Fruit fly (Drosophila melanogaster) whole organism, embryonic: ENCODE results near the gene CG5861.

Experiments used
- Adf1 ChIP-seq: fragments of 200-800 bp; sonication (Bioruptor generic); IDR thresholded peaks from 2 replicates; pipeline ENCODE4 v1.3.6; 2022; ENCODE audit warnings: missing biosample characterization, missing genetic modification characterization
- BEAF-32 ChIP-seq: fragments of 200-800 bp; sonication (Bioruptor generic); optimal IDR thresholded peaks from 3 replicates; lab custom pipeline; 2017; ENCODE audit warnings: missing biosample characterization, missing genetic modification characterization, mild to moderate bottlenecking, moderate library complexity, missing genetic modification reagents
- CG13894 ChIP-seq: fragments of 200-800 bp; sonication (Bioruptor generic); optimal IDR thresholded peaks from 3 replicates; lab custom pipeline; 2018; ENCODE audit warnings: missing biosample characterization, mild to moderate bottlenecking, missing genetic modification characterization, moderate library complexity
- CG14014 ChIP-seq: fragments of 200-800 bp; sonication (Bioruptor generic); IDR thresholded peaks from 2 replicates; pipeline ENCODE4 v1.3.6; 2022; ENCODE audit warnings: missing biosample characterization, missing genetic modification characterization
- CG15479 ChIP-seq: fragments of 200-800 bp; sonication (Bioruptor generic); optimal IDR thresholded peaks from 3 replicates; lab custom pipeline; 2019; ENCODE audit warnings: missing biosample characterization, mild to moderate bottlenecking, missing genetic modification characterization, moderate library complexity
- CG1603 ChIP-seq: fragments of 200-800 bp; sonication (Bioruptor generic); optimal IDR thresholded peaks from 2 replicates; lab custom pipeline; 2019; ENCODE audit warnings: missing biosample characterization, mild to moderate bottlenecking, missing genetic modification characterization, moderate library complexity
- CG16863 ChIP-seq: fragments of 200-800 bp; sonication (Bioruptor generic); optimal IDR thresholded peaks from 3 replicates; lab custom pipeline; 2016; ENCODE audit warnings: missing biosample characterization, missing genetic modification characterization
- CG17328 ChIP-seq: fragments of 200-800 bp; sonication (Bioruptor generic); IDR thresholded peaks from 2 replicates; pipeline ENCODE4 v1.3.6; 2022; ENCODE audit warnings: missing biosample characterization, missing genetic modification characterization
- CG17829 ChIP-seq: fragments of 200-800 bp; optimal IDR thresholded peaks from 2 replicates; lab custom pipeline; 2019; ENCODE audit warnings: missing biosample characterization, mild to moderate bottlenecking, missing genetic modification characterization, moderate library complexity
- CG2678 ChIP-seq: fragments of 200-800 bp; sonication (Bioruptor generic); optimal IDR thresholded peaks from 3 replicates; lab custom pipeline; 2019; ENCODE audit warnings: missing biosample characterization, mild to moderate bottlenecking, missing genetic modification characterization, moderate library complexity
- CG30020 ChIP-seq: fragments of 200-800 bp; optimal IDR thresholded peaks from 2 replicates; lab custom pipeline; 2019; ENCODE audit warnings: missing biosample characterization, mild to moderate bottlenecking, missing genetic modification characterization, moderate library complexity
- CG31224 ChIP-seq: fragments of 200-800 bp; sonication (Bioruptor generic); IDR thresholded peaks from 2 replicates; pipeline ENCODE4 v1.3.6; 2022; ENCODE audit warnings: missing biosample characterization, missing genetic modification characterization
- CG4282 ChIP-seq: fragments of 200-800 bp; sonication (Bioruptor generic); optimal IDR thresholded peaks from 2 replicates; lab custom pipeline; 2016; ENCODE audit warnings: missing biosample characterization, missing genetic modification characterization
- CG5953 ChIP-seq: fragments of 200-800 bp; sonication (Bioruptor generic); IDR thresholded peaks from 2 replicates; pipeline ENCODE4 v1.3.6; 2022; ENCODE audit warnings: missing biosample characterization, missing genetic modification characterization
- CG7928 ChIP-seq: fragments of 200-800 bp; sonication (Bioruptor generic); optimal IDR thresholded peaks from 2 replicates; lab custom pipeline; 2017; ENCODE audit warnings: missing biosample characterization, mild to moderate bottlenecking, missing genetic modification characterization
- CG8089 ChIP-seq: fragments of 200-800 bp; sonication (Bioruptor generic); optimal IDR thresholded peaks from 3 replicates; lab custom pipeline; 2016; ENCODE audit warnings: missing biosample characterization, missing genetic modification characterization
- CG8281 ChIP-seq: fragments of 200-800 bp; sonication (Bioruptor generic); optimal IDR thresholded peaks from 2 replicates; lab custom pipeline; 2018; ENCODE audit warnings: missing biosample characterization, mild to moderate bottlenecking, missing genetic modification characterization, moderate library complexity
- CG8944 ChIP-seq: fragments of 200-800 bp; sonication (Bioruptor generic); optimal IDR thresholded peaks from 3 replicates; lab custom pipeline; 2016; ENCODE audit warnings: missing biosample characterization, missing genetic modification characterization
- CHES-1-like ChIP-seq: fragments of 200-800 bp; sonication (Bioruptor generic); optimal IDR thresholded peaks from 2 replicates; lab custom pipeline; 2016; ENCODE audit warnings: missing biosample characterization, missing genetic modification characterization
- CrebB ChIP-seq: fragments of 200-800 bp; sonication (Bioruptor generic); optimal IDR thresholded peaks from 3 replicates; lab custom pipeline; 2018; ENCODE audit warnings: missing biosample characterization, mild to moderate bottlenecking, missing genetic modification characterization
- Dip2 ChIP-seq: fragments of 200-800 bp; sonication (Bioruptor generic); IDR thresholded peaks from 2 replicates; pipeline ENCODE4 v1.3.6; 2022; ENCODE audit warnings: missing biosample characterization, missing genetic modification characterization
- Dll ChIP-seq: fragments of 200-800 bp; sonication (Bioruptor generic); IDR thresholded peaks from 4 replicates; pipeline ENCODE4 v1.3.6; 2022; ENCODE audit warnings: missing biosample characterization, missing genetic modification characterization; ENCODE audit not compliant: partially characterized antibody
- Doc2 ChIP-seq: fragments of 200-800 bp; sonication (Bioruptor generic); IDR thresholded peaks from 2 replicates; pipeline ENCODE4 v1.3.6; 2022; ENCODE audit warnings: missing biosample characterization, missing genetic modification characterization
- Dp ChIP-seq: fragments of 200-800 bp; sonication (Bioruptor generic); optimal IDR thresholded peaks from 2 replicates; lab custom pipeline; 2018; ENCODE audit warnings: missing biosample characterization, mild to moderate bottlenecking, missing genetic modification characterization, moderate library complexity
- E2f2 ChIP-seq: fragments of 200-800 bp; sonication (Bioruptor generic); IDR thresholded peaks from 2 replicates; pipeline ENCODE4 v1.3.6; 2022; ENCODE audit warnings: missing biosample characterization, missing genetic modification characterization
- Elba2 ChIP-seq: fragments of 200-800 bp; sonication (Bioruptor generic); optimal IDR thresholded peaks from 3 replicates; lab custom pipeline; 2016; ENCODE audit warnings: missing biosample characterization, missing genetic modification characterization
- Ets65A ChIP-seq: fragments of 200-800 bp; sonication (Bioruptor generic); peaks from one replicate; lab custom pipeline; 2016; ENCODE audit warnings: missing biosample characterization, missing genetic modification characterization
- HLH54F ChIP-seq: fragments of 200-800 bp; sonication (Bioruptor generic); optimal IDR thresholded peaks from 3 replicates; lab custom pipeline; 2016; ENCODE audit warnings: missing biosample characterization, missing genetic modification characterization
- NfI ChIP-seq: fragments of 200-800 bp; sonication (Bioruptor generic); optimal IDR thresholded peaks from 3 replicates; lab custom pipeline; 2018; ENCODE audit warnings: missing biosample characterization, mild to moderate bottlenecking, missing genetic modification characterization, moderate library complexity
- Oli ChIP-seq: fragments of 200-800 bp; sonication (Bioruptor generic); optimal IDR thresholded peaks from 2 replicates; lab custom pipeline; 2018; ENCODE audit warnings: missing biosample characterization, mild to moderate bottlenecking, missing genetic modification characterization, moderate library complexity
- Ravus ChIP-seq: fragments of 200-800 bp; sonication (Bioruptor generic); IDR thresholded peaks from 2 replicates; pipeline ENCODE4 v1.3.6; 2022; ENCODE audit warnings: missing biosample characterization, missing genetic modification characterization
- Taf1 ChIP-seq: fragments of 200-800 bp; sonication (Bioruptor generic); IDR thresholded peaks from 2 replicates; pipeline ENCODE4 v1.3.6; 2022; ENCODE audit warnings: missing biosample characterization, missing genetic modification characterization
- amos ChIP-seq: fragments of 200-800 bp; sonication (Bioruptor generic); IDR thresholded peaks from 2 replicates; pipeline ENCODE4 v1.3.6; 2022; ENCODE audit warnings: missing biosample characterization, missing genetic modification characterization; ENCODE audit not compliant: partially characterized antibody
- bigmax ChIP-seq: fragments of 200-800 bp; sonication (Bioruptor generic); optimal IDR thresholded peaks from 2 replicates; lab custom pipeline; 2018; ENCODE audit warnings: missing biosample characterization, mild to moderate bottlenecking, missing genetic modification characterization
- br ChIP-seq: fragments of >200 bp; optimal IDR thresholded peaks from 2 replicates; lab custom pipeline; 2017
- corto ChIP-seq: fragments of 200-800 bp; sonication (Bioruptor generic); optimal IDR thresholded peaks from 2 replicates; lab custom pipeline; 2016; ENCODE audit warnings: missing biosample characterization, mild to moderate bottlenecking, missing genetic modification characterization, moderate library complexity
- croc ChIP-seq: fragments of 200-800 bp; sonication (Bioruptor generic); conservative IDR thresholded peaks from 3 replicates; pipeline ENCODE4 v1.3.6; 2022; ENCODE audit warnings: missing biosample characterization, missing genetic modification characterization
- da ChIP-seq: fragments of 200-800 bp; sonication (Bioruptor generic); optimal IDR thresholded peaks from 2 replicates; lab custom pipeline; 2016; ENCODE audit warnings: missing biosample characterization, missing genetic modification characterization
- dmrt11E ChIP-seq: fragments of 200-800 bp; sonication (Bioruptor generic); optimal IDR thresholded peaks from 3 replicates; lab custom pipeline; 2018; ENCODE audit warnings: missing biosample characterization, mild to moderate bottlenecking, missing genetic modification characterization, moderate library complexity
- dysf ChIP-seq: fragments of 200-800 bp; sonication (Bioruptor generic); IDR thresholded peaks from 3 replicates; pipeline ENCODE4 v1.3.6; 2022; ENCODE audit warnings: missing biosample characterization, missing genetic modification characterization
- esg ChIP-seq: fragments of 200-800 bp; sonication (Bioruptor generic); conservative IDR thresholded peaks from 2 replicates; pipeline ENCODE4 v1.3.6; 2022; ENCODE audit warnings: missing biosample characterization, missing genetic modification characterization
- fu2 ChIP-seq: fragments of 200-800 bp; sonication (Bioruptor generic); optimal IDR thresholded peaks from 2 replicates; lab custom pipeline; 2016; ENCODE audit warnings: missing biosample characterization, missing genetic modification characterization
- gem ChIP-seq: fragments of 200-800 bp; sonication (Bioruptor generic); optimal IDR thresholded peaks from 2 replicates; lab custom pipeline; 2019; ENCODE audit warnings: missing biosample characterization, mild to moderate bottlenecking, missing genetic modification characterization, moderate library complexity
- h ChIP-seq: fragments of >200 bp; optimal IDR thresholded peaks from 2 replicates; lab custom pipeline; 2017
- hth ChIP-seq: fragments of >200 bp; optimal IDR thresholded peaks from 2 replicates; lab custom pipeline; 2017; ENCODE audit warnings: inconsistent platforms
- kni ChIP-seq: fragments of 200-800 bp; sonication (Bioruptor generic); optimal IDR thresholded peaks from 3 replicates; lab custom pipeline; 2017; ENCODE audit warnings: mild to moderate bottlenecking, missing biosample characterization, missing genetic modification reagents, missing genetic modification characterization
- mirr ChIP-seq: fragments of 200-800 bp; sonication (Bioruptor generic); optimal IDR thresholded peaks from 3 replicates; lab custom pipeline; 2018; ENCODE audit warnings: missing biosample characterization, mild to moderate bottlenecking, missing genetic modification characterization
- pzg ChIP-seq: fragments of 200-800 bp; sonication (Bioruptor generic); optimal IDR thresholded peaks from 3 replicates; lab custom pipeline; 2018; ENCODE audit warnings: missing biosample characterization, mild to moderate bottlenecking, missing genetic modification characterization, moderate library complexity
- slp2 ChIP-seq: fragments of 200-800 bp; sonication (Bioruptor generic); optimal IDR thresholded peaks from 2 replicates; lab custom pipeline; 2016; ENCODE audit warnings: missing biosample characterization, missing genetic modification characterization
- trem ChIP-seq: fragments of 200-800 bp; optimal IDR thresholded peaks from 3 replicates; lab custom pipeline; 2019; ENCODE audit warnings: missing biosample characterization, mild to moderate bottlenecking, missing genetic modification characterization, moderate library complexity
- twi ChIP-seq: fragments of 200-800 bp; optimal IDR thresholded peaks from 2 replicates; lab custom pipeline; 2019; ENCODE audit warnings: missing biosample characterization, mild to moderate bottlenecking, missing genetic modification characterization, moderate library complexity
- vfl ChIP-seq: fragments of 200-800 bp; sonication (Bioruptor generic); optimal IDR thresholded peaks from 2 replicates; lab custom pipeline; 2016; ENCODE audit warnings: missing biosample characterization, missing genetic modification characterization
- vvl ChIP-seq: fragments of 200-800 bp; sonication (Bioruptor generic); IDR thresholded peaks from 2 replicates; pipeline ENCODE4 v1.3.6; 2022; ENCODE audit warnings: missing biosample characterization, missing genetic modification characterization
- zfh1 ChIP-seq: fragments of 200-800 bp; sonication (Bioruptor generic); IDR thresholded peaks from 3 replicates; pipeline ENCODE4 v1.3.6; 2022; ENCODE audit warnings: missing biosample characterization, missing genetic modification characterization

CG5861 gene

DNA sequence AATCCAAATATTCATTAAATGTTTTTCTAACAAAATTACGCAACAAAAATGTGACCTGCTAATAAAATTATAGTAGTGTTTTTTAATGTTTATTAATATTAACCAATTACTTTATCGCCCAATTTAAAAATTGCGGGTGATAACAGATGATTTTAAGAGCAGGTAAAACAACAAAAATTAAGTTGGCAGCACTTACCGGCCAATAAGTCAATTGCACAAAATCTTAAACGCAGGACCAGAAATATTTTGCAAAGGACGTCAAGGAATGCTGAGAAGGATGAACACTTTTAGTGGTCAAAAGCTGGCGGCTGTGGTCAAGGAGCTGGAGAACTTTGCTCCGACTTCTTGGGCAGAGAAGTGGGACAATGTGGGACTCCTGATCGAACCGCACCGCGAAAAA is 19.8 kb upstream of the CG5861 start, which contains the start of gene CG4278 (continued):
- TF ChIP-seq vfl (GFP tag; lab: Kevin White, UChicago): no peak
- no peak for TF ChIP-seq vvl (GFP tag; lab: Robert Waterston, UW)
- TF ChIP-seq trem (tag; lab: Kevin White, UChicago): peak; percentile 99
- TF ChIP-seq Ravus (GFP tag; lab: Robert Waterston, UW): no peak
- TF ChIP-seq zfh1 (GFP tag; lab: Robert Waterston, UW): no peak
- no peak for TF ChIP-seq slp2
- TF ChIP-seq bigmax: no peak
- TF ChIP-seq Doc2: no peak
- no peak for TF ChIP-seq dmrt11E (tag; lab: Kevin White, UChicago)
- no peak for TF ChIP-seq CG14014 (GFP tag; lab: Robert Waterston, UW)
- no peak for TF ChIP-seq Dip2 (GFP tag; lab: Robert Waterston, UW)
- peak; percentile 87 for TF ChIP-seq Dp (GFP tag; lab: Kevin White, UChicago)
- TF ChIP-seq hth (lab: Kevin White, UChicago): no peak
- TF ChIP-seq Dll (GFP tag; lab: Robert Waterston, UW): no peak
- TF ChIP-seq esg (GFP tag; lab: Robert Waterston, UW): no peak
- TF ChIP-seq croc (GFP tag; lab: Robert Waterston, UW): no peak
- no peak for TF ChIP-seq CG16863
- TF ChIP-seq CHES-1-like (GFP tag; lab: Kevin White, UChicago): no peak
- TF ChIP-seq Ets65A (GFP tag; lab: Kevin White, UChicago): no peak
- no peak for TF ChIP-seq CG13894
- TF ChIP-seq CG17829 (tag; lab: Kevin White, UChicago): no peak
- TF ChIP-seq mirr (GFP tag; lab: Kevin White, UChicago): no peak
- TF ChIP-seq Elba2 (GFP tag; lab: Kevin White, UChicago): peak; percentile 95
- TF ChIP-seq CG8944 (GFP tag; lab: Kevin White, UChicago): no peak
- no peak for TF ChIP-seq Taf1
- peak; percentile 89 for TF ChIP-seq E2f2 (GFP tag; lab: Robert Waterston, UW)
- no peak for TF ChIP-seq br (lab: Kevin White, UChicago)
- peak; percentile 13 for TF ChIP-seq BEAF-32 (GFP tag; lab: Kevin White, UChicago)
- no peak for TF ChIP-seq twi (tag; lab: Kevin White, UChicago)
- no peak for TF ChIP-seq CrebB (tag; lab: Kevin White, UChicago)
- TF ChIP-seq NfI (GFP tag; lab: Kevin White, UChicago): no peak
- no peak for TF ChIP-seq CG4282
- TF ChIP-seq CG15479 (GFP tag; lab: Kevin White, UChicago): peak; percentile 51
- TF ChIP-seq CG30020: peak; percentile 0
- TF ChIP-seq CG8089 (GFP tag; lab: Kevin White, UChicago): no peak
- TF ChIP-seq corto (GFP tag; lab: Kevin White, UChicago): no peak
- TF ChIP-seq kni: no peak
- TF ChIP-seq CG8281 (tag; lab: Kevin White, UChicago): no peak
- TF ChIP-seq CG31224 (GFP tag; lab: Robert Waterston, UW): no peak
- TF ChIP-seq gem (tag; lab: Kevin White, UChicago): no peak
- no peak for TF ChIP-seq CG7928 (GFP tag; lab: Kevin White, UChicago)
- TF ChIP-seq fu2: no peak
- no peak for TF ChIP-seq Adf1 (GFP tag; lab: Robert Waterston, UW)
- no peak for TF ChIP-seq Oli (tag; lab: Kevin White, UChicago)
- no peak for TF ChIP-seq CG5953
- peak; percentile 42 for TF ChIP-seq CG1603
- TF ChIP-seq CG17328: no peak
- no peak for TF ChIP-seq amos (GFP tag; lab: Robert Waterston, UW)
- no peak for TF ChIP-seq da (GFP tag; lab: Kevin White, UChicago)
- TF ChIP-seq HLH54F (GFP tag; lab: Kevin White, UChicago): no peak
- TF ChIP-seq h (lab: Kevin White, UChicago): no peak
- TF ChIP-seq CG2678: no peak
- TF ChIP-seq dysf (GFP tag; lab: Robert Waterston, UW): no peak
- peak; percentile 44 for TF ChIP-seq pzg
